Fruit fly (Drosophila melanogaster) whole organism, pupa: Measurements from ENCODE around the gene CG32055.

ENCODE experiments used
- CG17806 ChIP-seq: fragments of 200-800 bp; sonication (Bioruptor generic); optimal IDR thresholded peaks from 2 replicates; lab custom pipeline; 2018; ENCODE audit warnings: missing biosample characterization, mild to moderate bottlenecking, missing genetic modification characterization, moderate library complexity
- CG8159 ChIP-seq: fragments of 200-800 bp; sonication (Bioruptor generic); optimal IDR thresholded peaks from 3 replicates; lab custom pipeline; 2018; ENCODE audit warnings: missing biosample characterization, mild to moderate bottlenecking, missing genetic modification characterization, moderate library complexity
- Ets98B ChIP-seq: fragments of 200-800 bp; sonication (Bioruptor generic); IDR thresholded peaks from 2 replicates; pipeline ENCODE4 v1.3.6; 2022; ENCODE audit warnings: missing biosample characterization, missing genetic modification characterization
- fd96Ca ChIP-seq: fragments of 200-800 bp; sonication (Bioruptor generic); IDR thresholded peaks from 3 replicates; pipeline ENCODE4 v1.3.6; 2022; ENCODE audit warnings: missing biosample characterization, missing genetic modification characterization

DNA sequence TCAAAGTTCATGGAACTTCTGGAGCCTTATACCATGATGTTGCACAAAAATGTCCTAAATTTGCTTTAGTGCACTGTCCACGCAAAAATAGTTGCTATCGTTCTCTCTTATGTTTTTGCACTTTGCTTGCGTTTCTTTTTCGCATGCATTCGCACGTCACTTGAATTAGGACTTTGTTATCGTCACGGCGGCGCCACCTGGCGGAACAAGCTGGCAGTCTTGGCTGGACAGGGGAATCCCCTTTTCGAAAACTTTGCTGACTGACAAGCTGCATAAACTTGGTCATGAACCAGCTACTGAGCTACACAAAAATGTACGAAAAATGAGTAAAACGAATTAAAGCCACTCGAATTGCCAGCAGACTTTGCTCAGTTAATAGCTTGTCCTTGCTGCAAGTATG lies 20.3 kb downstream of the CG32055 start:
- TF ChIP-seq fd96Ca = no peak
- TF ChIP-seq CG17806 = no peak
- no peak for TF ChIP-seq CG8159 (tag; lab: Kevin White, UChicago)
- no peak for TF ChIP-seq Ets98B (GFP tag; lab: Robert Waterston, UW)
